Worm (Caenorhabditis elegans) whole organism, early embryonic: ENCODE data around the gene C01G6.9.
A peak's percentile ranks its signal among the peaks of the same experiment; 100 is the strongest.

Experiments used
- B0310.2 ChIP-seq: sonication (generic microtip); optimal IDR thresholded peaks from 2 replicates; lab custom pipeline; 2016; ENCODE audit warnings: mild to moderate bottlenecking, missing genetic modification characterization, missing compliant biosample characterization
- F13C5.2 ChIP-seq: sonication (generic microtip); optimal IDR thresholded peaks from 2 replicates; lab custom pipeline; 2017; ENCODE audit warnings: mild to moderate bottlenecking, missing genetic modification characterization, inconsistent platforms, missing compliant biosample characterization
- aly-1 ChIP-seq: sonication (generic microtip); optimal IDR thresholded peaks from 2 replicates; lab custom pipeline; 2016; ENCODE audit warnings: missing genetic modification characterization, missing compliant biosample characterization
- ama-1 ChIP-seq: fragments of 150-350 bp; optimal IDR thresholded peaks from 2 replicates; lab custom pipeline; 2014
- ceh-13 ChIP-seq: fragments of 200-800 bp; sonication (Bioruptor generic); optimal IDR thresholded peaks from 2 replicates; lab custom pipeline; 2018; ENCODE audit warnings: mild to moderate bottlenecking, missing genetic modification characterization, missing compliant biosample characterization
- ceh-36 ChIP-seq: sonication (generic microtip); optimal IDR thresholded peaks from 2 replicates; lab custom pipeline; 2016; ENCODE audit warnings: missing genetic modification characterization, inconsistent platforms, missing compliant biosample characterization
- ets-7 ChIP-seq: sonication (generic microtip); optimal IDR thresholded peaks from 2 replicates; lab custom pipeline; 2016; ENCODE audit warnings: missing genotype, missing genetic modification characterization, missing compliant biosample characterization
- flt-1 ChIP-seq: fragments of 200-800 bp; sonication (Bioruptor generic); IDR thresholded peaks from 2 replicates; pipeline ENCODE4 v1.3.6; 2022; ENCODE audit warnings: missing genetic modification characterization, missing compliant biosample characterization
- hmbx-1 ChIP-seq: sonication (generic microtip); optimal IDR thresholded peaks from 2 replicates; lab custom pipeline; 2016; ENCODE audit warnings: mild to moderate bottlenecking, missing genetic modification characterization, missing compliant biosample characterization
- hmg-4 ChIP-seq: fragments of 200-800 bp; sonication (Bioruptor generic); optimal IDR thresholded peaks from 2 replicates; lab custom pipeline; 2018; ENCODE audit warnings: mild to moderate bottlenecking, missing genetic modification characterization, missing compliant biosample characterization
- hnd-1 ChIP-seq: sonication (generic microtip); optimal IDR thresholded peaks from 2 replicates; lab custom pipeline; 2016; ENCODE audit warnings: missing genetic modification characterization, missing compliant biosample characterization
- pes-1 ChIP-seq: fragments of 200-800 bp; sonication (Bioruptor generic); IDR thresholded peaks from 2 replicates; pipeline ENCODE4 v1.3.6; 2022; ENCODE audit warnings: missing genetic modification reagents, missing genetic modification characterization, missing compliant biosample characterization
- scrt-1 ChIP-seq: fragments of 200-800 bp; sonication (Bioruptor generic); IDR thresholded peaks from 2 replicates; pipeline ENCODE4 v1.3.6; 2022; ENCODE audit warnings: missing genetic modification characterization, missing compliant biosample characterization
- sea-1 ChIP-seq: fragments of 200-800 bp; sonication (Bioruptor generic); conservative IDR thresholded peaks from 2 replicates; pipeline ENCODE4 v1.3.6; 2022; ENCODE audit warnings: missing genetic modification characterization, missing compliant biosample characterization
- tbx-11 ChIP-seq: fragments of 200-800 bp; sonication (Bioruptor generic); IDR thresholded peaks from 2 replicates; pipeline ENCODE4 v1.3.6; 2022; ENCODE audit warnings: missing genetic modification characterization, missing compliant biosample characterization
- tbx-37 ChIP-seq: fragments of 200-800 bp; sonication (Bioruptor generic); conservative IDR thresholded peaks from 2 replicates; pipeline ENCODE4 v1.3.6; 2022; ENCODE audit warnings: missing genetic modification reagents, missing genetic modification characterization, missing compliant biosample characterization
- tra-4 ChIP-seq: sonication (generic microtip); optimal IDR thresholded peaks from 2 replicates; lab custom pipeline; 2017; ENCODE audit warnings: missing genetic modification characterization, missing compliant biosample characterization

C01G6.9 gene

DNA sequence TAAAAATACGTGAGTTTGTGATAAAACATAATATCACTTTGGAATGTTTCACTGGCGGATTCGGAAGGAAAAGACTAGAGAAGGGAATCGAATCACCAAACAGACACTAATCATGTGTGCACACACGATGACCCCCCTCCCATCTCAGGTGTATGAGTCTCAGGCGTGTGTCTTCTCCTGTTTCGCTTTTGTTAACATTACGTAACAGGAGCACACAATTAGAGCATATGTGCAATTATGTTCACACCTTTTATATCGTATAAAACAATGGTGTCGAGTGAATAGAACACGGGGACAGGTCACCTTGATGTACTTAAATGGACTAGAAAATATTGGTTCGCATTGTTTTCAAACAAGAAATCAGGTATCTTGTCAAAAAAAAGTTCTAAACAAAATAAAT is 21.2 kb upstream of the C01G6.9 start:
- TF ChIP-seq hmg-4 (GFP tag; lab: Kevin White, UChicago), result peak; percentile 25
- TF ChIP-seq scrt-1 (GFP tag; lab: Robert Waterston, UW), result no peak
- TF ChIP-seq pes-1 (GFP tag; lab: Robert Waterston, UW), result no peak
- TF ChIP-seq ceh-36 (tag; lab: Kevin White, UChicago), result no peak
- TF ChIP-seq aly-1 (tag; lab: Kevin White, UChicago), result no peak

DNA sequence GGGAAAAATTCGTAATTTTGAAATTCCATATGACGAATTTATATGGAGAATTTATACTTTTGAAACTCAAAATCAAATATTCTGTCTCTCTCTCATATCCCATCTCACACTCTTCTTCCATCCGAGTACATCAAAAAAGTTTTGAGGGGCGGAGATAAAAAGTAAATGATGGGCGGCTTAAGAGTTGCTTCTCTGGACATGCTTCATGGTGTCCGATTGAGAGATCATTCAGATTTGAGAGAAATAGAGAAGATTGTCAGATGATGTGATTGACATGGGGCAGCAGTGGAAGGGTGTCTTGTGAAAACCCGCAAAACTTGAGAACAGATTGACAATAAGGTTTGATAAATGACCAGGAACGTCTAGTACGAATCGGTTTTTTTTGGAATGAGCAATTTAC is 20.1 kb upstream of the C01G6.9 start:
- TF ChIP-seq F13C5.2 (tag; lab: Kevin White, UChicago), result no peak
- no peak for TF ChIP-seq sea-1 (GFP tag; lab: Robert Waterston, UW)
- TF ChIP-seq hmg-4 (GFP tag; lab: Kevin White, UChicago), result no peak
- TF ChIP-seq tbx-37 (GFP tag; lab: Robert Waterston, UW), result no peak
- no peak for TF ChIP-seq pes-1 (GFP tag; lab: Robert Waterston, UW)
- no peak for TF ChIP-seq scrt-1 (GFP tag; lab: Robert Waterston, UW)
- no peak for TF ChIP-seq ceh-36 (tag; lab: Kevin White, UChicago)
- TF ChIP-seq aly-1 (tag; lab: Kevin White, UChicago), result no peak
- no peak for TF ChIP-seq ets-7 (tag; lab: Kevin White, UChicago)
- no peak for TF ChIP-seq hnd-1 (tag; lab: Kevin White, UChicago)
- TF ChIP-seq flt-1 (GFP tag; lab: Robert Waterston, UW), result no peak
- no peak for TF ChIP-seq B0310.2 (tag; lab: Kevin White, UChicago)
- no peak for TF ChIP-seq ama-1
- no peak for TF ChIP-seq ceh-13

DNA sequence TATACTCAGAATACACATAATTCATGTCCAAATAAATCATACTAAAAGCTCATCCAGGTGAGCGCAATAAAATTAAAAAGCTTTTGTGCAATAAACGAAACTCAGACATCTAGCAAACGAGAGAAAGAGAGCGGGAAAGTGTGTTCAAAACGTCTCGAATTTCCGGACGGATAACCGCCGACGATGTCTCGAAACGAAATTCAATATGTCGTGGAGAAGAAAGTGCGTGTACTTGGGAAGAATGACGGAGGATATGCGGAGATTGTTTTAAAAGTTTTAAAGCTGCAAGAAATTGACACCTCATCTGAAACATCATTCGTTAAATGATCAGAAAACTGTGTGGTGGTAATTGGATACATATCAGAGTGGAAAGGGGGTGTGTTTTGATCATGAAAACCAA is 19.1 kb upstream of the C01G6.9 start:
- TF ChIP-seq ceh-36 (tag; lab: Kevin White, UChicago) (no peak), sea-1 (GFP tag; lab: Robert Waterston, UW) (no peak), hmg-4 (GFP tag; lab: Kevin White, UChicago) (no peak), scrt-1 (GFP tag; lab: Robert Waterston, UW) (no peak), ama-1 (no peak), pes-1 (GFP tag; lab: Robert Waterston, UW) (no peak), tbx-11 (GFP tag; lab: Robert Waterston, UW) (no peak), ets-7 (tag; lab: Kevin White, UChicago) (no peak), hnd-1 (tag; lab: Kevin White, UChicago) (no peak), hmbx-1 (tag; lab: Kevin White, UChicago) (no peak), F13C5.2 (tag; lab: Kevin White, UChicago) (no peak), aly-1 (tag; lab: Kevin White, UChicago) (no peak), flt-1 (GFP tag; lab: Robert Waterston, UW) (no peak)

DNA sequence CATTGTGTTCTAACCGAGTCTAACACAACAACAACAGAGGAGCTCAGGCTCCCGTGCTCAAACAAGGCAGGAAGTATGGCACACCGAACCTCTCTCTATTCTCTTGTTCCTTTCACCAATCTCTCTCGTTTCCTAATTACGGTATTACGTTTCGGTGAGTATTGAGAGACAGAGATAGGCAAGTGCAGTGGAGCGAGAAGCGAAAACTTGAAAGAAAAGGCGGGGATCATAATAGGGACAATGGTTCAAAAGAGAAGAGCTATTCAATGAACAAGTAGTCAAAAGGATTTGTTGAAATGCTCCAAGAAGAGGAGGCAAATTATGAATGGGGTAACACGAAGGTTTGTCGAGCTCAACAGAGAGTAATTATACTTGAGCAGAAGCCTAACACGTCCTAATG is 17.7 kb upstream of the C01G6.9 start:
- TF ChIP-seq tra-4 (tag; lab: Kevin White, UChicago) (no peak), ama-1 (no peak), scrt-1 (GFP tag; lab: Robert Waterston, UW) (no peak), ets-7 (tag; lab: Kevin White, UChicago) (no peak), hnd-1 (tag; lab: Kevin White, UChicago) (no peak), hmbx-1 (tag; lab: Kevin White, UChicago) (no peak), aly-1 (tag; lab: Kevin White, UChicago) (no peak), hmg-4 (GFP tag; lab: Kevin White, UChicago) (no peak)

DNA sequence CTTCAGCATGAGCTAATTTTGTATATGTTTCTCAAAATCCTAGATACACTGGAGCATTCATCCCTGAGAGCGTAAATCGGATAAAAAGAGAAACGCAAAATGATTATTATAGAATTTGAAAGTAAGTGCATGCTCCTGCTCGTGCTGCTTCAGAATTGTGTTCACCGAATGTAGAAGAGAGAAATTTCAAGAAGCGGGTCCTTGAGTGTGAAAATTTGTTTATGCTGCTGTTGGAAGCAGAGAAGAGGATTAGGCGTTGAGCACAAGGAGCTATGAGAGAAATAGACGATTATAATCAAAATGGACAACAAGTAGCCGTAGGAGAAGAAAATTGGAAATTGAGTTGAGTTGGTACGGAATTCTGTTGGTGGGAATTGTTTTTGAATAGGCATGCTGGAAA is 16.1 kb upstream of the C01G6.9 start:
- TF ChIP-seq F13C5.2 (tag; lab: Kevin White, UChicago) (no peak), tbx-37 (GFP tag; lab: Robert Waterston, UW) (no peak), hnd-1 (tag; lab: Kevin White, UChicago) (no peak), tbx-11 (GFP tag; lab: Robert Waterston, UW) (no peak), hmg-4 (GFP tag; lab: Kevin White, UChicago) (no peak), ama-1 (no peak)

DNA sequence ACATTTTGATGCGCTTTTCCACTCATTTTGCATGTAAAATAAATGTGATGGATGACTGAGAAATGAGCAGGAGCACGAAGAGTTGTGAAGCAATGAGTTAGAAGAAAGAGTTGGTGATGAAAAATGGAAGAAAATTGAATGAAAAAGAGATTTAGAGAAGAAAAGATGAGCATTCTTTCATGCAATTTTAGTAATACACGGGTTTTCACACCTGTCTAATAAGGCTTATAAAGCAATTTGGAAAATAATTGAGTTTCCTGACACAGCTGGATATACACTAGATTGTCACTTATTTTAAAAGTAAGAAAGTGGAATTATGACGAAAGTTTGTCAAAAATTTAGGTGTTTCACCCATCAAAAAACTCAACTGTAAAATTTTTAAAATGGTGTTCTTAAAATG is 15.2 kb upstream of the C01G6.9 start:
- TF ChIP-seq F13C5.2 (tag; lab: Kevin White, UChicago), result no peak
- no peak for TF ChIP-seq ceh-13

DNA sequence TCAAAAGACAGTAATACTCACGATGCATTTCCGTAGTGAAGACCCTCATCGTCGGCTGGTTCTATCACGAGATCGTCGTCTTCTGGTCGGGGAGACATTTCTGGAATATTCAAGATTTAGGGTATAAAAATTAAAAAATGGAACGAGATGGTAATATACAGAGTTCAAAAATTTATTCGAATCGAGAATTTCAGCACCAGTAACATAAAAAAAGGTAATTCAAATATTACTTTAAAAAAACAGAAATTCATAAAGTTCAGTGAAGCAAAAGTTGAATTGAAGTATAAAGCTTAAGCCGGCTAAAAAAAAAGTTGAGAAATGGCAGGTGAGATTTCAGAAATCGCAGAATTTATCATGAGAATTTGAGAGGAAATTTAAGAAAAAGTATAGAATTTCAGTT is 14.6 kb upstream of the C01G6.9 start, which contains the start of gene cam-1:
cam-1 (minus strand) TSS at position 101 of the 400 bp plus-strand sequence.
- TF ChIP-seq ceh-13 (no peak), hmbx-1 (tag; lab: Kevin White, UChicago) (no peak), hnd-1 (tag; lab: Kevin White, UChicago) (no peak), tbx-37 (GFP tag; lab: Robert Waterston, UW) (no peak), tbx-11 (GFP tag; lab: Robert Waterston, UW) (no peak), ceh-36 (tag; lab: Kevin White, UChicago) (no peak), hmg-4 (GFP tag; lab: Kevin White, UChicago) (no peak)

DNA sequence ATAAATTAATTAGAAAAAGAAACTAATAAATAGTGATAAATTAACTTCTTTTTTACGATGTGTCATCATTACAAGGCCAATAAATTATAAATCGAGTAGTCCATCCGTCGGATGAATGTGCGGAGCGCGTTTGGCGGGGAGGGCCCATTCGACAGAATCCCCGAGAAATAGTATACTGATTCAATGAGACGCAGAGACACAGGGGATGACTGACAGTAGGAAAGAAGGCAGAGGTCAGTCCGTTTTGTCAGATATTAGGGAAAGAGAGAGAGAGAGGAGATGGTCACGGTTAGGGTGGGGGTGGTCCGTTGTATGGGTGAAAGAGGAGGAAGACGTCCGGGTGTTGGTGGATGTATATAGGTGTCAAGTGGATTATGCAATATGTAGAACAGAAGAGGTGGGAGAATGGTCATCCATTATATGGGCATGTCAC is 13.0 kb upstream of the C01G6.9 start:
- TF ChIP-seq hmg-4 (GFP tag; lab: Kevin White, UChicago), result peak; percentile 74
- TF ChIP-seq F13C5.2 (tag; lab: Kevin White, UChicago), result peak; percentile 80
- no peak for TF ChIP-seq tra-4 (tag; lab: Kevin White, UChicago)
- peak; percentile 53; the same call in 1 of the 2 replicates for TF ChIP-seq sea-1 (GFP tag; lab: Robert Waterston, UW)
- peak; percentile 48 for TF ChIP-seq ets-7 (tag; lab: Kevin White, UChicago)
- TF ChIP-seq tbx-37 (GFP tag; lab: Robert Waterston, UW), result no peak
- peak; percentile 26; the same call in 1 of the 2 replicates for TF ChIP-seq flt-1 (GFP tag; lab: Robert Waterston, UW)
- TF ChIP-seq B0310.2 (tag; lab: Kevin White, UChicago), result peak; percentile 14
